Worm (Caenorhabditis elegans) whole organism, late embryonic: ENCODE data around the gene srh-75.

ENCODE experiments used
- C08G9.2 ChIP-seq: sonication (generic microtip); optimal IDR thresholded peaks from 2 replicates; lab custom pipeline; 2016; ENCODE audit warnings: mild to moderate bottlenecking, missing genetic modification characterization, moderate library complexity, missing compliant biosample characterization
- C38D4.7 ChIP-seq: fragments of 200-800 bp; sonication (Bioruptor generic); optimal IDR thresholded peaks from 2 replicates; lab custom pipeline; 2018; ENCODE audit warnings: mild to moderate bottlenecking, missing genetic modification characterization, moderate library complexity, missing compliant biosample characterization
- F13H6.1 ChIP-seq: sonication (generic microtip); optimal IDR thresholded peaks from 2 replicates; lab custom pipeline; 2016; ENCODE audit warnings: missing genetic modification characterization, missing compliant biosample characterization
- K02D7.2 ChIP-seq: sonication (generic microtip); optimal IDR thresholded peaks from 2 replicates; lab custom pipeline; 2017; ENCODE audit warnings: mild to moderate bottlenecking, missing genetic modification characterization, missing compliant biosample characterization
- T23F11.4 ChIP-seq: fragments of 200-800 bp; sonication (Bioruptor generic); optimal IDR thresholded peaks from 2 replicates; lab custom pipeline; 2018; ENCODE audit warnings: mild to moderate bottlenecking, missing genetic modification characterization, missing compliant biosample characterization
- Y22D7AL.16 ChIP-seq: sonication (generic microtip); optimal IDR thresholded peaks from 2 replicates; lab custom pipeline; 2016; ENCODE audit warnings: missing genetic modification characterization, missing compliant biosample characterization
- ahr-1 ChIP-seq: sonication (generic microtip); optimal IDR thresholded peaks from 2 replicates; lab custom pipeline; 2016; ENCODE audit warnings: missing genetic modification characterization, missing compliant biosample characterization
- ama-1 ChIP-seq: fragments of 150-350 bp; optimal IDR thresholded peaks from 2 replicates; lab custom pipeline; 2014
- ceh-18 ChIP-seq: sonication (generic microtip); optimal IDR thresholded peaks from 2 replicates; lab custom pipeline; 2016; ENCODE audit warnings: missing genetic modification characterization, missing compliant biosample characterization
- ceh-19 ChIP-seq: fragments of 200-800 bp; sonication (Bioruptor generic); optimal IDR thresholded peaks from 2 replicates; lab custom pipeline; 2018; ENCODE audit warnings: mild to moderate bottlenecking, missing genetic modification characterization, missing compliant biosample characterization
- ceh-22 ChIP-seq: sonication (generic microtip); optimal IDR thresholded peaks from 2 replicates; lab custom pipeline; 2017; ENCODE audit warnings: missing biosample characterization, missing genetic modification characterization
- ceh-30 ChIP-seq: fragments of 150-350 bp; optimal IDR thresholded peaks from 2 replicates; lab custom pipeline; 2014; ENCODE audit warnings: missing biosample characterization, missing genetic modification characterization
- ceh-31 ChIP-seq: sonication (generic microtip); optimal IDR thresholded peaks from 2 replicates; lab custom pipeline; 2016; ENCODE audit warnings: missing genetic modification characterization, missing compliant biosample characterization
- ceh-34 ChIP-seq: sonication (generic microtip); optimal IDR thresholded peaks from 2 replicates; lab custom pipeline; 2016; ENCODE audit warnings: mild to moderate bottlenecking, missing genetic modification characterization, missing compliant biosample characterization
- ceh-45 ChIP-seq: fragments of 200-800 bp; sonication (Bioruptor generic); IDR thresholded peaks from 2 replicates; pipeline ENCODE4 v1.3.6; 2022; ENCODE audit warnings: missing genetic modification reagents, missing genetic modification characterization, missing compliant biosample characterization
- ceh-6 ChIP-seq: fragments of 200-800 bp; sonication (Bioruptor generic); optimal IDR thresholded peaks from 2 replicates; lab custom pipeline; 2018; ENCODE audit warnings: mild to moderate bottlenecking, missing genetic modification characterization, missing compliant biosample characterization
- che-1 ChIP-seq: sonication (generic microtip); optimal IDR thresholded peaks from 2 replicates; lab custom pipeline; 2016; ENCODE audit warnings: mild to moderate bottlenecking, missing genetic modification characterization, missing compliant biosample characterization
- dmd-4 ChIP-seq: sonication (generic microtip); optimal IDR thresholded peaks from 2 replicates; lab custom pipeline; 2016; ENCODE audit warnings: borderline replicate concordance, missing genetic modification characterization, missing compliant biosample characterization
- elt-2 ChIP-seq: sonication (generic microtip); optimal IDR thresholded peaks from 2 replicates; lab custom pipeline; 2016; ENCODE audit warnings: missing genetic modification reagents, missing genetic modification characterization, missing compliant biosample characterization
- elt-4 ChIP-seq: sonication (generic microtip); optimal IDR thresholded peaks from 2 replicates; lab custom pipeline; 2016; ENCODE audit warnings: missing genetic modification characterization, missing compliant biosample characterization
- ets-4 ChIP-seq: sonication (generic microtip); optimal IDR thresholded peaks from 2 replicates; lab custom pipeline; 2016; ENCODE audit warnings: missing genetic modification characterization, missing compliant biosample characterization
- eyg-1 ChIP-seq: sonication (generic microtip); optimal IDR thresholded peaks from 2 replicates; lab custom pipeline; 2016; ENCODE audit warnings: missing genotype, missing genetic modification characterization, missing compliant biosample characterization
- hlh-15 ChIP-seq: sonication (generic microtip); optimal IDR thresholded peaks from 2 replicates; lab custom pipeline; 2016; ENCODE audit warnings: missing genetic modification characterization, missing compliant biosample characterization
- hlh-30 ChIP-seq: sonication (generic microtip); optimal IDR thresholded peaks from 2 replicates; lab custom pipeline; 2017; ENCODE audit warnings: antibody characterized with exemption, missing genetic modification characterization, missing compliant biosample characterization; ENCODE audit not compliant: insufficient read depth
- npax-4 ChIP-seq: sonication (generic microtip); optimal IDR thresholded peaks from 2 replicates; lab custom pipeline; 2016; ENCODE audit warnings: missing genetic modification characterization, missing compliant biosample characterization
- pat-9 ChIP-seq: fragments of 200-800 bp; sonication (Bioruptor generic); optimal IDR thresholded peaks from 2 replicates; lab custom pipeline; 2018; ENCODE audit warnings: mild to moderate bottlenecking, missing genetic modification characterization, moderate library complexity, missing compliant biosample characterization
- pha-2 ChIP-seq: sonication (generic microtip); optimal IDR thresholded peaks from 2 replicates; lab custom pipeline; 2017; ENCODE audit warnings: mild to moderate bottlenecking, missing genetic modification characterization, missing compliant biosample characterization
- pha-4 ChIP-seq: fragments of 150-350 bp; optimal IDR thresholded peaks from 2 replicates; lab custom pipeline; 2018; ENCODE audit warnings: missing biosample characterization, missing genetic modification reagents, missing genetic modification characterization
- pros-1 ChIP-seq: fragments of 150-350 bp; optimal IDR thresholded peaks from 2 replicates; lab custom pipeline; 2014; ENCODE audit warnings: missing biosample characterization, missing genetic modification reagents, missing genetic modification characterization
- ref-2 ChIP-seq: sonication (generic microtip); optimal IDR thresholded peaks from 2 replicates; lab custom pipeline; 2016; ENCODE audit warnings: missing genetic modification characterization, missing compliant biosample characterization
- rnt-1 ChIP-seq: sonication (generic microtip); optimal IDR thresholded peaks from 2 replicates; lab custom pipeline; 2016; ENCODE audit warnings: missing genetic modification characterization, missing compliant biosample characterization
- sox-2 ChIP-seq: fragments of 200-800 bp; sonication (Bioruptor generic); IDR thresholded peaks from 2 replicates; pipeline ENCODE4 v1.3.6; 2022; ENCODE audit warnings: missing genetic modification reagents, missing genetic modification characterization, missing compliant biosample characterization
- sox-4 ChIP-seq: sonication (generic microtip); optimal IDR thresholded peaks from 2 replicates; lab custom pipeline; 2017; ENCODE audit warnings: mild to moderate bottlenecking, missing genetic modification characterization, inconsistent platforms, missing compliant biosample characterization
- syd-9 ChIP-seq: sonication (generic microtip); optimal IDR thresholded peaks from 2 replicates; lab custom pipeline; 2016; ENCODE audit warnings: mild to moderate bottlenecking, missing genetic modification characterization, moderate library complexity, missing compliant biosample characterization
- tbx-2 ChIP-seq: sonication (generic microtip); optimal IDR thresholded peaks from 2 replicates; lab custom pipeline; 2016; ENCODE audit warnings: missing genetic modification characterization, missing compliant biosample characterization
- unc-3 ChIP-seq, 2 experiments: fragments of 200-800 bp in 1 of 2; sonication (Bioruptor generic) in 1 of 2; sonication (generic microtip) in 1 of 2; conservative IDR thresholded peaks in 1 of 2; optimal IDR thresholded peaks in 1 of 2; 2 replicates each; pipeline versions ENCODE4 v1.3.6 to Lab custom; 2016 to 2022; ENCODE audit warnings: missing compliant biosample characterization in 2 of 2, missing genetic modification characterization in 2 of 2, missing genetic modification reagents in 1 of 2

Gene srh-75

ce11 chrV:11053827-11054226, 3.1 kb downstream of the srh-75 start, which contains the start of gene T04C12.7:
TSS of gene T04C12.7 (plus strand) at chrV:11054127.
- TF ChIP-seq ceh-6 (GFP tag; lab: Kevin White, UChicago), result no peak
- TF ChIP-seq C38D4.7 (GFP tag; lab: Kevin White, UChicago), result no peak
- TF ChIP-seq ceh-45 (GFP tag; lab: Robert Waterston, UW), result no peak
- TF ChIP-seq elt-4 (tag; lab: Kevin White, UChicago), result no peak
- TF ChIP-seq ceh-30, result no peak
- TF ChIP-seq dmd-4, result no peak
- TF ChIP-seq hlh-15 (tag; lab: Kevin White, UChicago), result no peak
- TF ChIP-seq pat-9 (tag; lab: Kevin White, UChicago), result no peak
- no peak for TF ChIP-seq pha-4
- TF ChIP-seq sox-2 (GFP tag; lab: Robert Waterston, UW), result no peak
- no peak for TF ChIP-seq pha-2 (tag; lab: Kevin White, UChicago)
- TF ChIP-seq C08G9.2 (tag; lab: Kevin White, UChicago), result no peak
- TF ChIP-seq ama-1 (lab: Kevin White, UChicago), result no peak

ce11 chrV:11051921-11052320, 5.0 kb downstream of the srh-75 start, which contains the start of gene T04C12.33:
TSS of gene T04C12.33 (plus strand) at chrV:11052221.
- TF ChIP-seq che-1 (tag; lab: Kevin White, UChicago), result no peak
- TF ChIP-seq F13H6.1 (tag; lab: Kevin White, UChicago), result no peak
- no peak for TF ChIP-seq pros-1 (tag; lab: Kevin White, UChicago)
- TF ChIP-seq syd-9 (tag; lab: Kevin White, UChicago), result no peak
- no peak for TF ChIP-seq ama-1 (lab: Kevin White, UChicago)
- TF ChIP-seq, all 69 proteins: peak for 0

DNA sequence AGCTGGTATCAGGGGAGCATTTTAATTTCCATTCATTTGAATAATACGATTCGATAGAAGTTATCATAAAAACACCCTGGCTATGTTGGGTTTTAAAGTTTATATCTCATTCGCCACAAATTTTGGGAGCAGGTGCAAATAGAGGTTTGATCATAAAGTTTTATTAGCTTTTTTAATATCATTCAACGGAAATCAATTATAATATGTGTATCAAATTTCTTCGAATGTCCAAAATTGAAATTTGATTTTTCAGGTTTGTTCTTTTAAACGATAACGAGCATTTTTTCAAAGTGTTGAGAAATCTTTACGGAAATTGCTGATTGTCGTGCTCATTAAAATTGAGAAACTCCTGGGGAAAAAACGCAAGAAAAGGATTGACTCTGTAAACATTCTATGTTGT, 8.3 kb downstream of the srh-75 start, which contains the start of gene srh-74:
Gene srh-74 (minus strand): TSS at position 101 of the 400 bp plus-strand sequence.
- no peak for TF ChIP-seq syd-9 (tag; lab: Kevin White, UChicago)
- no peak for TF ChIP-seq elt-2 (tag; lab: Kevin White, UChicago)
- TF ChIP-seq tbx-2, result no peak
- no peak for TF ChIP-seq unc-3 (GFP tag; conservative IDR thresholded peaks at IDR 0.05; lab: Robert Waterston, UW)
- no peak for TF ChIP-seq unc-3 (tag; optimal IDR thresholded peaks at IDR 0.05; lab: Kevin White, UChicago)
- no peak for TF ChIP-seq sox-4 (tag; lab: Kevin White, UChicago)
- TF ChIP-seq sox-2 (GFP tag; lab: Robert Waterston, UW), result no peak
- no peak for TF ChIP-seq ahr-1 (tag; lab: Kevin White, UChicago)
- no peak for TF ChIP-seq pha-2 (tag; lab: Kevin White, UChicago)
- no peak for TF ChIP-seq hlh-30 (tag; lab: Kevin White, UChicago)
- TF ChIP-seq ceh-34, result no peak
- no peak for TF ChIP-seq eyg-1 (tag; lab: Kevin White, UChicago)
- no peak for TF ChIP-seq pat-9 (tag; lab: Kevin White, UChicago)
- no peak for TF ChIP-seq Y22D7AL.16
- no peak for TF ChIP-seq ceh-18 (tag; lab: Kevin White, UChicago)
- TF ChIP-seq ref-2 (tag; lab: Kevin White, UChicago), result no peak
- no peak for TF ChIP-seq rnt-1 (tag; lab: Kevin White, UChicago)
- no peak for TF ChIP-seq T23F11.4 (GFP tag; lab: Kevin White, UChicago)
- no peak for TF ChIP-seq ceh-22 (tag; lab: Kevin White, UChicago)
- no peak for TF ChIP-seq K02D7.2 (tag; lab: Kevin White, UChicago)

- no peak for TF ChIP-seq unc-3 (GFP tag; conservative IDR thresholded peaks at IDR 0.05; lab: Robert Waterston, UW)
- no peak for TF ChIP-seq unc-3 (tag; optimal IDR thresholded peaks at IDR 0.05; lab: Kevin White, UChicago)
- TF ChIP-seq pha-4, result no peak
- no peak for TF ChIP-seq eyg-1 (tag; lab: Kevin White, UChicago)
- TF ChIP-seq ets-4 (tag; lab: Kevin White, UChicago), result no peak
- TF ChIP-seq npax-4 (tag; lab: Kevin White, UChicago), result no peak
- no peak for TF ChIP-seq ceh-31 (tag; lab: Kevin White, UChicago)
- TF ChIP-seq ceh-19 (GFP tag; lab: Kevin White, UChicago), result no peak
- TF ChIP-seq ama-1 (lab: Kevin White, UChicago), result no peak
These were observed 10.2 kb downstream of the srh-75 start, which contains the start of gene dhs-18 for ce11 chrV:11046730-11047129. TSS of gene dhs-18 (minus strand) at chrV:11046833.
